Fruit fly (Drosophila melanogaster) whole organism, embryonic: Measurements from ENCODE around the gene Shmt.

Source experiments
- Atf-2 ChIP-seq: fragments of 200-800 bp; sonication (Bioruptor generic); optimal IDR thresholded peaks from 2 replicates; lab custom pipeline; 2016; ENCODE audit warnings: missing biosample characterization, missing genetic modification characterization
- CG10543 ChIP-seq: fragments of 200-800 bp; sonication (Bioruptor generic); optimal IDR thresholded peaks from 3 replicates; lab custom pipeline; 2017; ENCODE audit warnings: missing biosample characterization, mild to moderate bottlenecking, missing genetic modification characterization, moderate library complexity
- CG10654 ChIP-seq: fragments of 200-800 bp; sonication (Bioruptor generic); optimal IDR thresholded peaks from 2 replicates; lab custom pipeline; 2016; ENCODE audit warnings: missing biosample characterization, missing genetic modification characterization
- CG11247 ChIP-seq: fragments of 200-800 bp; sonication (Bioruptor generic); IDR thresholded peaks from 2 replicates; pipeline ENCODE4 v1.3.6; 2022; ENCODE audit warnings: missing biosample characterization, missing genetic modification characterization
- CG11723 ChIP-seq: fragments of 200-800 bp; sonication (Bioruptor generic); optimal IDR thresholded peaks from 2 replicates; lab custom pipeline; 2017; ENCODE audit warnings: missing biosample characterization, mild to moderate bottlenecking, missing genetic modification characterization
- CG12659 ChIP-seq: fragments of 200-800 bp; sonication (Bioruptor generic); optimal IDR thresholded peaks from 3 replicates; lab custom pipeline; 2017; ENCODE audit warnings: mild to moderate bottlenecking, missing biosample characterization, missing genetic modification reagents, missing genetic modification characterization
- CG14667 ChIP-seq: fragments of 200-800 bp; sonication (Bioruptor generic); IDR thresholded peaks from 2 replicates; pipeline ENCODE4 v1.3.6; 2022; ENCODE audit warnings: missing biosample characterization, missing genetic modification characterization
- CG15269 ChIP-seq: fragments of 200-800 bp; sonication (Bioruptor generic); optimal IDR thresholded peaks from 2 replicates; lab custom pipeline; 2018; ENCODE audit warnings: missing biosample characterization, mild to moderate bottlenecking, missing genetic modification characterization, moderate library complexity
- CG17385 ChIP-seq: fragments of 200-800 bp; sonication (Bioruptor generic); optimal IDR thresholded peaks from 3 replicates; lab custom pipeline; 2018; ENCODE audit warnings: missing biosample characterization, mild to moderate bottlenecking, missing genetic modification characterization
- CG17912 ChIP-seq: fragments of 200-800 bp; sonication (Bioruptor generic); optimal IDR thresholded peaks from 2 replicates; lab custom pipeline; 2018; ENCODE audit warnings: missing biosample characterization, mild to moderate bottlenecking, missing genetic modification characterization
- CG2129 ChIP-seq: fragments of 200-800 bp; sonication (Bioruptor generic); IDR thresholded peaks from 2 replicates; pipeline ENCODE4 v1.3.6; 2022; ENCODE audit warnings: missing biosample characterization, missing genetic modification characterization; ENCODE audit not compliant: partially characterized antibody
- CG3838 ChIP-seq: fragments of 200-800 bp; sonication (Bioruptor generic); optimal IDR thresholded peaks from 3 replicates; lab custom pipeline; 2016; ENCODE audit warnings: missing biosample characterization, missing genetic modification characterization
- CG4404 ChIP-seq: fragments of 200-800 bp; sonication (Bioruptor generic); IDR thresholded peaks from 2 replicates; pipeline ENCODE4 v1.3.6; 2022; ENCODE audit warnings: missing biosample characterization, missing genetic modification characterization
- CG7745 ChIP-seq: fragments of 200-800 bp; sonication (Bioruptor generic); optimal IDR thresholded peaks from 2 replicates; lab custom pipeline; 2018; ENCODE audit warnings: missing biosample characterization, mild to moderate bottlenecking, missing genetic modification characterization, moderate library complexity
- CG8281 ChIP-seq: fragments of 200-800 bp; sonication (Bioruptor generic); optimal IDR thresholded peaks from 2 replicates; lab custom pipeline; 2018; ENCODE audit warnings: missing biosample characterization, mild to moderate bottlenecking, missing genetic modification characterization, moderate library complexity
- CG8765 ChIP-seq: fragments of 200-800 bp; sonication (Bioruptor generic); IDR thresholded peaks from 2 replicates; pipeline ENCODE4 v1.3.6; 2022; ENCODE audit warnings: missing biosample characterization, missing genetic modification characterization
- CG9727 ChIP-seq: fragments of 200-800 bp; sonication (Bioruptor generic); optimal IDR thresholded peaks from 3 replicates; lab custom pipeline; 2017; ENCODE audit warnings: missing biosample characterization, mild to moderate bottlenecking, missing genetic modification characterization
- CrebB ChIP-seq: fragments of 200-800 bp; sonication (Bioruptor generic); optimal IDR thresholded peaks from 3 replicates; lab custom pipeline; 2018; ENCODE audit warnings: missing biosample characterization, mild to moderate bottlenecking, missing genetic modification characterization
- Doc2 ChIP-seq: fragments of 200-800 bp; sonication (Bioruptor generic); IDR thresholded peaks from 2 replicates; pipeline ENCODE4 v1.3.6; 2022; ENCODE audit warnings: missing biosample characterization, missing genetic modification characterization
- Doc3 ChIP-seq: fragments of 200-800 bp; sonication (Bioruptor generic); IDR thresholded peaks from 3 replicates; pipeline ENCODE4 v1.3.6; 2022; ENCODE audit warnings: missing biosample characterization, missing genetic modification characterization; ENCODE audit not compliant: partially characterized antibody
- Elba2 ChIP-seq: fragments of 200-800 bp; sonication (Bioruptor generic); optimal IDR thresholded peaks from 3 replicates; lab custom pipeline; 2016; ENCODE audit warnings: missing biosample characterization, missing genetic modification characterization
- Gsc ChIP-seq: fragments of 200-800 bp; sonication (Bioruptor generic); IDR thresholded peaks from 2 replicates; pipeline ENCODE4 v1.3.6; 2022; ENCODE audit warnings: missing biosample characterization, missing genetic modification characterization
- Hr3 ChIP-seq: fragments of 200-800 bp; sonication (Bioruptor generic); optimal IDR thresholded peaks from 3 replicates; lab custom pipeline; 2016; ENCODE audit warnings: missing biosample characterization, missing genetic modification characterization
- Hr39 ChIP-seq: fragments of >200 bp; optimal IDR thresholded peaks from 2 replicates; lab custom pipeline; 2017
- Neu2 ChIP-seq: fragments of 200-800 bp; sonication (Bioruptor generic); optimal IDR thresholded peaks from 3 replicates; lab custom pipeline; 2016; ENCODE audit warnings: missing biosample characterization, missing genetic modification characterization, borderline replicate concordance
- Rfx ChIP-seq: fragments of 200-800 bp; sonication (Bioruptor generic); IDR thresholded peaks from 2 replicates; pipeline ENCODE4 v1.3.6; 2022; ENCODE audit warnings: missing biosample characterization, missing genetic modification characterization
- Ssrp ChIP-seq: fragments of 200-800 bp; sonication (Bioruptor generic); optimal IDR thresholded peaks from 2 replicates; lab custom pipeline; 2018; ENCODE audit warnings: missing biosample characterization, mild to moderate bottlenecking, missing genetic modification characterization, moderate library complexity
- TFAM ChIP-seq: fragments of 200-800 bp; sonication (Bioruptor generic); optimal IDR thresholded peaks from 2 replicates; lab custom pipeline; 2017; ENCODE audit warnings: missing biosample characterization, missing genetic modification characterization, inconsistent platforms
- ara ChIP-seq: fragments of 200-800 bp; sonication (Bioruptor generic); IDR thresholded peaks from 2 replicates; pipeline ENCODE4 v1.3.6; 2022; ENCODE audit warnings: missing biosample characterization, missing genetic modification characterization
- da ChIP-seq: fragments of 200-800 bp; sonication (Bioruptor generic); optimal IDR thresholded peaks from 2 replicates; lab custom pipeline; 2016; ENCODE audit warnings: missing biosample characterization, missing genetic modification characterization
- grau ChIP-seq: fragments of 200-800 bp; optimal IDR thresholded peaks from 3 replicates; lab custom pipeline; 2019; ENCODE audit warnings: missing biosample characterization, mild to moderate bottlenecking, missing genetic modification characterization, moderate library complexity
- gro ChIP-seq: fragments of 200-800 bp; sonication (Bioruptor generic); optimal IDR thresholded peaks from 2 replicates; lab custom pipeline; 2016; ENCODE audit warnings: missing biosample characterization, missing genetic modification characterization
- insv ChIP-seq, 2 experiments: fragments of 200-800 bp; sonication (Bioruptor generic); optimal IDR thresholded peaks; 3 replicates each; lab custom pipeline; 2016 to 2018; ENCODE audit warnings: missing biosample characterization in 2 of 2, missing genetic modification characterization in 2 of 2
- klu ChIP-seq: fragments of 200-800 bp; sonication (Bioruptor generic); IDR thresholded peaks from 2 replicates; pipeline ENCODE4 v1.3.6; 2022; ENCODE audit warnings: missing biosample characterization, missing genetic modification characterization
- nerfin-2 ChIP-seq: fragments of 200-800 bp; sonication (Bioruptor generic); IDR thresholded peaks from 2 replicates; pipeline ENCODE4 v1.3.6; 2022; ENCODE audit warnings: missing biosample characterization, missing genetic modification characterization; ENCODE audit not compliant: partially characterized antibody
- nmo ChIP-seq: fragments of 200-800 bp; sonication (Bioruptor generic); optimal IDR thresholded peaks from 2 replicates; lab custom pipeline; 2018; ENCODE audit warnings: missing biosample characterization, mild to moderate bottlenecking, missing genetic modification characterization, moderate library complexity
- pfk ChIP-seq: fragments of 200-800 bp; sonication (Bioruptor generic); optimal IDR thresholded peaks from 2 replicates; lab custom pipeline; 2018; ENCODE audit warnings: missing biosample characterization, mild to moderate bottlenecking, missing genetic modification characterization, moderate library complexity
- pros ChIP-seq: fragments of 200-800 bp; sonication (Bioruptor generic); optimal IDR thresholded peaks from 3 replicates; lab custom pipeline; 2019; ENCODE audit warnings: missing biosample characterization, mild to moderate bottlenecking, missing genetic modification characterization, moderate library complexity
- rib ChIP-seq: fragments of 200-800 bp; sonication (Bioruptor generic); IDR thresholded peaks from 2 replicates; pipeline ENCODE4 v1.3.6; 2022; ENCODE audit warnings: missing biosample characterization, missing genetic modification characterization
- sc ChIP-seq, 3 experiments: fragments of >200 bp in 2 of 3; fragments of 200-800 bp in 1 of 3; sonication (Bioruptor generic) in 1 of 3; optimal IDR thresholded peaks; 2 replicates in 2 of 3; 3 replicates in 1 of 3; lab custom pipeline; 2017; ENCODE audit warnings: mild to moderate bottlenecking in 1 of 3, missing biosample characterization in 1 of 3, missing genetic modification characterization in 1 of 3, missing genetic modification reagents in 1 of 3
- schlank ChIP-seq: fragments of 200-800 bp; sonication (Bioruptor generic); optimal IDR thresholded peaks from 2 replicates; lab custom pipeline; 2018; ENCODE audit warnings: missing biosample characterization, mild to moderate bottlenecking, missing genetic modification characterization
- sisA ChIP-seq: fragments of 200-800 bp; sonication (Bioruptor generic); IDR thresholded peaks from 2 replicates; pipeline ENCODE4 v1.3.6; 2022; ENCODE audit warnings: missing biosample characterization, missing genetic modification characterization
- slou ChIP-seq: fragments of 200-800 bp; sonication (Bioruptor generic); optimal IDR thresholded peaks from 3 replicates; lab custom pipeline; 2016; ENCODE audit warnings: missing biosample characterization, missing genetic modification characterization
- sqz ChIP-seq: fragments of 200-800 bp; sonication (Bioruptor generic); optimal IDR thresholded peaks from 3 replicates; lab custom pipeline; 2018; ENCODE audit warnings: missing biosample characterization, mild to moderate bottlenecking, missing genetic modification characterization
- tup ChIP-seq: fragments of 200-800 bp; sonication (Bioruptor generic); optimal IDR thresholded peaks from 2 replicates; lab custom pipeline; 2016; ENCODE audit warnings: missing biosample characterization, mild to moderate bottlenecking, missing genetic modification characterization, moderate library complexity
- tx ChIP-seq: fragments of 200-800 bp; sonication (Bioruptor generic); optimal IDR thresholded peaks from 2 replicates; lab custom pipeline; 2016; ENCODE audit warnings: missing biosample characterization, missing genetic modification characterization
- wdn ChIP-seq: fragments of 200-800 bp; sonication (Bioruptor generic); IDR thresholded peaks from 2 replicates; pipeline ENCODE4 v1.3.6; 2022; ENCODE audit warnings: missing biosample characterization, missing genetic modification characterization
- z ChIP-seq: fragments of 200-800 bp; sonication (Bioruptor generic); IDR thresholded peaks from 3 replicates; pipeline ENCODE4 v1.3.6; 2022; ENCODE audit warnings: missing biosample characterization, missing genetic modification characterization
- zen2 ChIP-seq: fragments of 200-800 bp; sonication (Bioruptor generic); IDR thresholded peaks from 3 replicates; pipeline ENCODE4 v1.3.6; 2022; ENCODE audit warnings: missing biosample characterization, missing genetic modification characterization; ENCODE audit not compliant: partially characterized antibody

The Shmt gene

dm6 chrX:5886764-5887555 lies 29.6 kb downstream of the Shmt start (continued):
- TF ChIP-seq nerfin-2 (GFP tag; lab: Robert Waterston, UW) (no peak), schlank (tag; lab: Kevin White, UChicago) (no peak), Hr3 (GFP tag; lab: Kevin White, UChicago) (no peak), klu (GFP tag; lab: Robert Waterston, UW) (no peak), wdn (GFP tag; lab: Robert Waterston, UW) (no peak), Atf-2 (GFP tag; lab: Kevin White, UChicago) (no peak), Neu2 (GFP tag; lab: Kevin White, UChicago) (no peak), nmo (GFP tag; lab: Kevin White, UChicago) (peak; percentile 17), Rfx (GFP tag; lab: Robert Waterston, UW) (no peak), gro (no peak), sc (optimal IDR thresholded peaks at IDR 0.05; lab: Kevin White, UChicago) (no peak), sc (GFP tag; optimal IDR thresholded peaks at IDR 0.05; lab: Kevin White, UChicago) (no peak), Gsc (GFP tag; lab: Robert Waterston, UW) (no peak), CG7745 (tag; lab: Kevin White, UChicago) (no peak), CG12659 (peak; percentile 4), Hr39 (lab: Kevin White, UChicago) (no peak), CG14667 (GFP tag; lab: Robert Waterston, UW) (no peak), Elba2 (GFP tag; lab: Kevin White, UChicago) (no peak), grau (tag; lab: Kevin White, UChicago) (peak; percentile 93), CG8281 (no peak), Ssrp (tag; lab: Kevin White, UChicago) (no peak), Doc3 (GFP tag; lab: Robert Waterston, UW) (no peak), zen2 (no peak), CG11247 (GFP tag; lab: Robert Waterston, UW) (0 out of 2 replicates have a peak, but pooled peaks have one; percentile 25), CrebB (tag; lab: Kevin White, UChicago) (no peak), sqz (GFP tag; lab: Kevin White, UChicago) (no peak), CG8765 (no peak), CG17385 (GFP tag; lab: Kevin White, UChicago) (no peak), CG17912 (GFP tag; lab: Kevin White, UChicago) (no peak), tx (GFP tag; lab: Kevin White, UChicago) (no peak), da (no peak), CG3838 (no peak), CG10654 (no peak), pros (peak; percentile 13), Doc2 (GFP tag; lab: Robert Waterston, UW) (no peak), CG15269 (no peak), CG4404 (no peak), ara (peak; percentile 60), insv (GFP tag; optimal IDR thresholded peaks at IDR 0.05; lab: Kevin White, UChicago) (no peak), sisA (GFP tag; lab: Robert Waterston, UW) (peak; percentile 27; the same call in 1 of the 2 replicates), pfk (no peak), rib (GFP tag; lab: Robert Waterston, UW) (peak; percentile 63; the same call in 1 of the 2 replicates), CG9727 (GFP tag; lab: Kevin White, UChicago) (peak; percentile 14), tup (GFP tag; lab: Kevin White, UChicago) (no peak), TFAM (no peak), slou (GFP tag; lab: Kevin White, UChicago) (no peak), CG11723 (GFP tag; lab: Kevin White, UChicago) (no peak), CG10543 (GFP tag; lab: Kevin White, UChicago) (no peak), CG2129 (no peak), z (no peak; the same call in 2 of the 3 replicates)
